Fruit fly (Drosophila melanogaster) whole organism, embryonic: ENCODE measurements around the gene CG5937.

Experiments used
- Abd-B ChIP-seq: fragments of 200-800 bp; sonication (Bioruptor generic); optimal IDR thresholded peaks from 2 replicates; lab custom pipeline; 2018; ENCODE audit warnings: missing biosample characterization, mild to moderate bottlenecking, missing genetic modification characterization, moderate library complexity
- Antp ChIP-seq: fragments of 200-800 bp; sonication (Bioruptor generic); optimal IDR thresholded peaks from 3 replicates; lab custom pipeline; 2016; ENCODE audit warnings: missing biosample characterization, missing genetic modification characterization
- C15 ChIP-seq: fragments of 200-800 bp; sonication (Bioruptor generic); IDR thresholded peaks from 3 replicates; pipeline ENCODE4 v1.3.6; 2022; ENCODE audit warnings: missing biosample characterization, missing genetic modification characterization
- CG10147 ChIP-seq: fragments of 200-800 bp; sonication (Bioruptor generic); optimal IDR thresholded peaks from 2 replicates; lab custom pipeline; 2019; ENCODE audit warnings: missing biosample characterization, mild to moderate bottlenecking, missing genetic modification characterization, moderate library complexity
- CG10431 ChIP-seq: fragments of 200-800 bp; sonication (Bioruptor generic); optimal IDR thresholded peaks from 3 replicates; lab custom pipeline; 2018; ENCODE audit warnings: missing biosample characterization, mild to moderate bottlenecking, missing genetic modification characterization
- CG10543 ChIP-seq: fragments of 200-800 bp; sonication (Bioruptor generic); optimal IDR thresholded peaks from 3 replicates; lab custom pipeline; 2017; ENCODE audit warnings: missing biosample characterization, mild to moderate bottlenecking, missing genetic modification characterization, moderate library complexity
- CG11723 ChIP-seq: fragments of 200-800 bp; sonication (Bioruptor generic); optimal IDR thresholded peaks from 2 replicates; lab custom pipeline; 2017; ENCODE audit warnings: missing biosample characterization, mild to moderate bottlenecking, missing genetic modification characterization
- CG12942 ChIP-seq: fragments of 200-800 bp; sonication (Bioruptor generic); optimal IDR thresholded peaks from 3 replicates; lab custom pipeline; 2016; ENCODE audit warnings: missing biosample characterization, missing genetic modification characterization
- CG14710 ChIP-seq: fragments of 200-800 bp; sonication (Bioruptor generic); optimal IDR thresholded peaks from 3 replicates; lab custom pipeline; 2019; ENCODE audit warnings: missing biosample characterization, mild to moderate bottlenecking, missing genetic modification characterization, moderate library complexity
- CG15011 ChIP-seq: fragments of 200-800 bp; sonication (Bioruptor generic); optimal IDR thresholded peaks from 3 replicates; lab custom pipeline; 2018; ENCODE audit warnings: missing biosample characterization, mild to moderate bottlenecking, missing genetic modification characterization
- CG15269 ChIP-seq: fragments of 200-800 bp; sonication (Bioruptor generic); optimal IDR thresholded peaks from 2 replicates; lab custom pipeline; 2018; ENCODE audit warnings: missing biosample characterization, mild to moderate bottlenecking, missing genetic modification characterization, moderate library complexity
- CG17361 ChIP-seq: fragments of 200-800 bp; sonication (Bioruptor generic); IDR thresholded peaks from 3 replicates; pipeline ENCODE4 v1.3.6; 2022; ENCODE audit warnings: missing biosample characterization, missing genetic modification characterization
- CG18011 ChIP-seq: fragments of 200-800 bp; sonication (Bioruptor generic); optimal IDR thresholded peaks from 2 replicates; lab custom pipeline; 2017; ENCODE audit warnings: missing biosample characterization, missing genetic modification characterization, mild to moderate bottlenecking, moderate library complexity, missing genotype
- CG2712 ChIP-seq: fragments of 200-800 bp; optimal IDR thresholded peaks from 3 replicates; lab custom pipeline; 2019; ENCODE audit warnings: missing biosample characterization, mild to moderate bottlenecking, missing genetic modification characterization, moderate library complexity
- CG3281 ChIP-seq: fragments of 200-800 bp; sonication (Bioruptor generic); optimal IDR thresholded peaks from 3 replicates; lab custom pipeline; 2017; ENCODE audit warnings: missing biosample characterization, mild to moderate bottlenecking, missing genetic modification characterization
- CG4328 ChIP-seq: fragments of 200-800 bp; sonication (Bioruptor generic); optimal IDR thresholded peaks from 3 replicates; lab custom pipeline; 2017; ENCODE audit warnings: missing biosample characterization, missing genetic modification reagents, missing genetic modification characterization
- CG4820 ChIP-seq: fragments of 200-800 bp; sonication (Bioruptor generic); optimal IDR thresholded peaks from 3 replicates; lab custom pipeline; 2016; ENCODE audit warnings: missing biosample characterization, missing genetic modification characterization
- CG5953 ChIP-seq: fragments of 200-800 bp; sonication (Bioruptor generic); IDR thresholded peaks from 2 replicates; pipeline ENCODE4 v1.3.6; 2022; ENCODE audit warnings: missing biosample characterization, missing genetic modification characterization
- CG6272 ChIP-seq: fragments of 200-800 bp; sonication (Bioruptor generic); IDR thresholded peaks from 2 replicates; pipeline ENCODE4 v1.3.6; 2022; ENCODE audit warnings: missing biosample characterization, missing genetic modification characterization
- CG7556 ChIP-seq: fragments of 200-800 bp; sonication (Bioruptor generic); optimal IDR thresholded peaks from 2 replicates; lab custom pipeline; 2017; ENCODE audit warnings: missing biosample characterization, mild to moderate bottlenecking, missing genetic modification characterization
- CG7839 ChIP-seq: fragments of 200-800 bp; sonication (Bioruptor generic); optimal IDR thresholded peaks from 3 replicates; lab custom pipeline; 2018; ENCODE audit warnings: missing biosample characterization, mild to moderate bottlenecking, missing genetic modification characterization, moderate library complexity
- D19A ChIP-seq: fragments of 200-800 bp; optimal IDR thresholded peaks from 3 replicates; lab custom pipeline; 2019; ENCODE audit warnings: missing biosample characterization, mild to moderate bottlenecking, missing genetic modification characterization, moderate library complexity
- Gsc ChIP-seq: fragments of 200-800 bp; sonication (Bioruptor generic); IDR thresholded peaks from 2 replicates; pipeline ENCODE4 v1.3.6; 2022; ENCODE audit warnings: missing biosample characterization, missing genetic modification characterization
- H15 ChIP-seq: fragments of 200-800 bp; sonication (Bioruptor generic); IDR thresholded peaks from 3 replicates; pipeline ENCODE4 v1.3.6; 2022; ENCODE audit warnings: missing biosample characterization, missing genetic modification characterization
- Hand ChIP-seq: fragments of 200-800 bp; sonication (Bioruptor generic); optimal IDR thresholded peaks from 2 replicates; lab custom pipeline; 2017; ENCODE audit warnings: mild to moderate bottlenecking, missing biosample characterization, missing genetic modification reagents, missing genetic modification characterization
- Hr39 ChIP-seq: fragments of >200 bp; optimal IDR thresholded peaks from 2 replicates; lab custom pipeline; 2017
- Hr51 ChIP-seq, 2 experiments: fragments of 200-800 bp; sonication (Bioruptor generic); optimal IDR thresholded peaks; 2 replicates in 1 of 2; 3 replicates in 1 of 2; lab custom pipeline; 2016 to 2018; ENCODE audit warnings: missing biosample characterization in 2 of 2, missing genetic modification characterization in 2 of 2, mild to moderate bottlenecking in 1 of 2, moderate library complexity in 1 of 2
- Hr78 ChIP-seq, 2 experiments: fragments of 200-800 bp in 1 of 2; fragments of >200 bp in 1 of 2; sonication (Bioruptor generic) in 1 of 2; optimal IDR thresholded peaks; 2 replicates each; lab custom pipeline; 2017 to 2019; ENCODE audit warnings: missing biosample characterization in 2 of 2, missing genetic modification characterization in 2 of 2, mild to moderate bottlenecking in 1 of 2, moderate library complexity in 1 of 2
- NC2β ChIP-seq: fragments of 200-800 bp; sonication (Bioruptor generic); optimal IDR thresholded peaks from 2 replicates; lab custom pipeline; 2016; ENCODE audit warnings: missing biosample characterization, missing genetic modification characterization
- Nf-YC ChIP-seq: fragments of 200-800 bp; optimal IDR thresholded peaks from 3 replicates; lab custom pipeline; 2019; ENCODE audit warnings: missing biosample characterization, mild to moderate bottlenecking, missing genetic modification characterization, moderate library complexity
- PHDP ChIP-seq: fragments of 200-800 bp; sonication (Bioruptor generic); optimal IDR thresholded peaks from 3 replicates; lab custom pipeline; 2018; ENCODE audit warnings: missing biosample characterization, mild to moderate bottlenecking, missing genetic modification characterization, moderate library complexity
- Pdp1 ChIP-seq, 2 experiments: fragments of 200-800 bp; sonication (Bioruptor generic); optimal IDR thresholded peaks; 3 replicates each; lab custom pipeline; 2016; ENCODE audit warnings: missing biosample characterization in 2 of 2, missing genetic modification characterization in 2 of 2, mild to moderate bottlenecking in 1 of 2, moderate library complexity in 1 of 2
- Usf ChIP-seq: fragments of 200-800 bp; sonication (Bioruptor generic); optimal IDR thresholded peaks from 2 replicates; lab custom pipeline; 2017; ENCODE audit warnings: missing genotype, missing biosample characterization, missing genetic modification characterization
- chinmo ChIP-seq: fragments of 200-800 bp; sonication (Bioruptor generic); IDR thresholded peaks from 4 replicates; pipeline ENCODE4 v1.3.6; 2022; ENCODE audit warnings: missing biosample characterization, missing genetic modification characterization; ENCODE audit not compliant: partially characterized antibody
- dimm ChIP-seq: fragments of 200-800 bp; sonication (Bioruptor generic); IDR thresholded peaks from 2 replicates; pipeline ENCODE4 v1.3.6; 2022; ENCODE audit warnings: missing biosample characterization, missing genetic modification characterization
- dmrt99B ChIP-seq: fragments of 200-800 bp; sonication (Bioruptor generic); optimal IDR thresholded peaks from 2 replicates; lab custom pipeline; 2018; ENCODE audit warnings: missing biosample characterization, mild to moderate bottlenecking, missing genetic modification characterization, moderate library complexity
- ewg ChIP-seq: fragments of 200-800 bp; sonication (Bioruptor generic); optimal IDR thresholded peaks from 3 replicates; lab custom pipeline; 2017; ENCODE audit warnings: mild to moderate bottlenecking, missing biosample characterization, missing genetic modification reagents, missing genetic modification characterization
- fd3F ChIP-seq: fragments of 200-800 bp; sonication (Bioruptor generic); optimal IDR thresholded peaks from 2 replicates; lab custom pipeline; 2018; ENCODE audit warnings: missing biosample characterization, mild to moderate bottlenecking, missing genetic modification characterization, moderate library complexity
- inv ChIP-seq: fragments of 200-800 bp; sonication (Bioruptor generic); IDR thresholded peaks from 2 replicates; pipeline ENCODE4 v1.3.6; 2022; ENCODE audit warnings: missing biosample characterization, missing genetic modification characterization; ENCODE audit not compliant: partially characterized antibody
- lab ChIP-seq: fragments of 200-800 bp; sonication (Bioruptor generic); optimal IDR thresholded peaks from 3 replicates; lab custom pipeline; 2017; ENCODE audit warnings: missing biosample characterization, missing genetic modification characterization, mild to moderate bottlenecking, moderate library complexity, missing genetic modification reagents
- lilli ChIP-seq: fragments of 200-800 bp; sonication (Bioruptor generic); optimal IDR thresholded peaks from 3 replicates; lab custom pipeline; 2016; ENCODE audit warnings: missing biosample characterization, missing genetic modification characterization
- pfk ChIP-seq: fragments of 200-800 bp; sonication (Bioruptor generic); optimal IDR thresholded peaks from 2 replicates; lab custom pipeline; 2018; ENCODE audit warnings: missing biosample characterization, mild to moderate bottlenecking, missing genetic modification characterization, moderate library complexity
- phol ChIP-seq: fragments of 200-800 bp; sonication (Bioruptor generic); optimal IDR thresholded peaks from 3 replicates; lab custom pipeline; 2018; ENCODE audit warnings: missing biosample characterization, mild to moderate bottlenecking, missing genetic modification characterization, moderate library complexity
- pzg ChIP-seq: fragments of 200-800 bp; sonication (Bioruptor generic); optimal IDR thresholded peaks from 3 replicates; lab custom pipeline; 2018; ENCODE audit warnings: missing biosample characterization, mild to moderate bottlenecking, missing genetic modification characterization, moderate library complexity
- ranshi ChIP-seq: fragments of 200-800 bp; sonication (Bioruptor generic); IDR thresholded peaks from 2 replicates; pipeline ENCODE4 v1.3.6; 2022; ENCODE audit warnings: missing biosample characterization, missing genetic modification characterization
- row ChIP-seq: fragments of 200-800 bp; sonication (Bioruptor generic); IDR thresholded peaks from 3 replicates; pipeline ENCODE4 v1.3.6; 2022; ENCODE audit warnings: missing biosample characterization, missing genetic modification characterization
- slbo ChIP-seq: fragments of 200-800 bp; sonication (Bioruptor generic); IDR thresholded peaks from 2 replicates; pipeline ENCODE4 v1.3.6; 2022; ENCODE audit warnings: missing biosample characterization, missing genetic modification characterization
- tin ChIP-seq: fragments of 200-800 bp; sonication (Bioruptor generic); optimal IDR thresholded peaks from 3 replicates; lab custom pipeline; 2016; ENCODE audit warnings: missing biosample characterization, missing genetic modification characterization
- tx ChIP-seq: fragments of 200-800 bp; sonication (Bioruptor generic); optimal IDR thresholded peaks from 2 replicates; lab custom pipeline; 2016; ENCODE audit warnings: missing biosample characterization, missing genetic modification characterization
- vfl ChIP-seq: fragments of 200-800 bp; sonication (Bioruptor generic); optimal IDR thresholded peaks from 2 replicates; lab custom pipeline; 2016; ENCODE audit warnings: missing biosample characterization, missing genetic modification characterization

The CG5937 gene

DNA sequence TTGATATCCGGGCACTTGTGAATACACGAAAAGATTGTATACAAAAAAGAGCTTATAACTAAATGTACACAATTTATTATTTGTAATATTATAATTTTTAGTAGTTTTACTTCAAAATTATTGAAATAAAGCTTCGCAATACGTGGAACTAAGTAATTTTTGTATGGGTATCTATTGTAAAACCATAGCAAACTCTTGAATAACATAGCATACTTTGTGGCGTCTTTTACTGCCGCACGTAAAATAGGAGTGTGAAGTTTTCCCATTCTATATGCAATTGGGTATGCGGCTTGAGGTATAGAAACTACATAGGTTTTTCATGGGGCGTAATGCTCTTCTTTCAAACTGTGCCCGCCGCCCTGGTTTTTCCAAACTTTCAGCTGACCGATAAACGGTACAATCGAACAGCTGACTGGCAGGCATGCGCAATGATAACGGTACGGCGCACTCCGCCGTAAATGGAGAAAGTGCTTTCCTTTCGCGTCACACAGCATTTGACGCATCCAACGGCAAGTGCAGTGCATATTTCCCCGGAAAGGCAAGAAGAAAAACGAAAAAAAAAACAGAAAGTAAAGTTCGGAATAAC lies at the start of gene CG5937 (continued):
- TF ChIP-seq CG11723 (GFP tag; lab: Kevin White, UChicago) (no peak), CG17361 (peak; percentile 57; the same call in 2 of the 3 replicates), Hand (GFP tag; lab: Kevin White, UChicago) (no peak), lab (GFP tag; lab: Kevin White, UChicago) (peak; percentile 43), PHDP (tag; lab: Kevin White, UChicago) (peak; percentile 24), slbo (GFP tag; lab: Robert Waterston, UW) (no peak), dimm (GFP tag; lab: Robert Waterston, UW) (no peak), CG14710 (peak; percentile 29), Abd-B (GFP tag; lab: Kevin White, UChicago) (no peak), CG4820 (no peak), tin (GFP tag; lab: Kevin White, UChicago) (peak; percentile 4), phol (tag; lab: Kevin White, UChicago) (peak; percentile 33), pfk (GFP tag; lab: Kevin White, UChicago) (no peak), CG18011 (no peak), CG15011 (GFP tag; lab: Kevin White, UChicago) (no peak), fd3F (GFP tag; lab: Kevin White, UChicago) (no peak), Antp (GFP tag; lab: Kevin White, UChicago) (no peak), CG15269 (peak; percentile 27), CG10147 (peak; percentile 18), Nf-YC (peak; percentile 46), Usf (no peak), Hr78 (GFP tag; optimal IDR thresholded peaks at IDR 0.05; lab: Kevin White, UChicago) (no peak), CG7839 (tag; lab: Kevin White, UChicago) (peak; percentile 40), Gsc (GFP tag; lab: Robert Waterston, UW) (no peak), dmrt99B (tag; lab: Kevin White, UChicago) (peak; percentile 22), D19A (tag; lab: Kevin White, UChicago) (peak; percentile 5), CG10431 (GFP tag; lab: Kevin White, UChicago) (no peak), vfl (GFP tag; lab: Kevin White, UChicago) (no peak), CG7556 (GFP tag; lab: Kevin White, UChicago) (peak; percentile 44), H15 (no peak), pzg (GFP tag; lab: Kevin White, UChicago) (no peak), CG2712 (tag; lab: Kevin White, UChicago) (no peak), CG10543 (GFP tag; lab: Kevin White, UChicago) (peak; percentile 54), chinmo (no peak), ewg (peak; percentile 86), C15 (no peak), row (GFP tag; lab: Robert Waterston, UW) (peak; percentile 38; the same call in 2 of the 3 replicates), NC2β (GFP tag; lab: Kevin White, UChicago) (no peak), Pdp1 (GFP tag; optimal IDR thresholded peaks at IDR 0.05; lab: Kevin White, UChicago) (no peak), CG6272 (GFP tag; lab: Robert Waterston, UW) (no peak), CG3281 (GFP tag; lab: Kevin White, UChicago) (peak; percentile 56), ranshi (GFP tag; lab: Robert Waterston, UW) (no peak), tx (GFP tag; lab: Kevin White, UChicago) (no peak), lilli (GFP tag; lab: Kevin White, UChicago) (no peak), CG12942 (no peak), Hr51 (GFP tag; optimal IDR thresholded peaks at IDR 0.05; lab: Kevin White, UChicago) (peak in 1 of 2 experiments; percentile 14), CG4328 (GFP tag; lab: Kevin White, UChicago) (peak; percentile 33), inv (GFP tag; lab: Robert Waterston, UW) (no peak), Hr39 (lab: Kevin White, UChicago) (no peak), CG5953 (GFP tag; lab: Robert Waterston, UW) (no peak)
